Worm (Caenorhabditis elegans): Measurements from ENCODE around the gene ZK418.11.

ZK418.11 gene

DNA sequence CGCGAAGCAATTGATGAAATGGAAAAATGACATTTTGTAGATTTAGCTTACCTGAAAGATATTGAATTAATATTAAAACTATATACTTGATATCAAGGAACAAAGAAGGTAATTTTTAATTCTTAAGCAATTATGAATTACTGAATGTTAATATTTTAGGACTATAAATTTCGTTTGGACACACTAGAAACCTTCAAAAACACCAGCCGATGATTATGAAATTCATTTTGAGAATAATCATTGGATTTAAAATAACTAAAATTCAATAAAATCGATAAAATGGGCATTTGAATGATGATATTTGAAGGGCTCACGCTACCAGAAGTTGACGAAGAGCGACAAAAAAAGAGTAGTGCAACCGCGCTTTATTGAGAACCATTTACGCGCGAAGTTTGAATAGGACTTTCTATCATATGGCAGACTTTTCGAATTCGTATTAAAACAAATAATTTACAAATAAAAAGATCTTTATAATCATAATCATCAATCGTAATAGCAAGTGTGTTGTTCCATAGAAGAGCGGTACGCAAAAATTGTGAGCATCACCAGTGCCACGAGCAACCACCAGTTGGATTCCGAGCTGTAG is 26.2 kb upstream of the ZK418.11 start, which contains the start of gene ZK418.5 (continued):
- TF ChIP-seq php-3 (GFP tag; IDR thresholded peaks at IDR 0.05) (no peak), tra-1 (GFP tag; IDR thresholded peaks at IDR 0.05) (no peak), lin-29 (GFP tag; IDR thresholded peaks at IDR 0.05) (no peak), spr-3 (GFP tag; optimal IDR thresholded peaks at IDR 0.05) (no peak), zip-11 (GFP tag; IDR thresholded peaks at IDR 0.05) (no peak), ctbp-1 (GFP tag; IDR thresholded peaks at IDR 0.05) (no peak), lin-13 (GFP tag; optimal IDR thresholded peaks at IDR 0.05) (no peak), nhr-28 (tag; optimal IDR thresholded peaks at IDR 0.05) (peak; percentile 29), dmd-6 (GFP tag; IDR thresholded peaks at IDR 0.05) (0 out of 2 replicates have a peak, but pooled peaks have one; percentile 9), ama-1 (optimal IDR thresholded peaks at IDR 0.05) (no peak), unc-62 (GFP tag; optimal IDR thresholded peaks at IDR 0.05 in 1 of 2) (peak in 1 of 2 experiments; percentile 92), unc-62 (tag; optimal IDR thresholded peaks at IDR 0.05) (no peak), lin-1 (GFP tag; IDR thresholded peaks at IDR 0.05) (no peak), F26F4.8 (GFP tag; conservative IDR thresholded peaks at IDR 0.05) (no peak), lin-38 (GFP tag; IDR thresholded peaks at IDR 0.05) (peak; percentile 95), dpl-1 (GFP tag; optimal IDR thresholded peaks at IDR 0.05) (peak; percentile 95), egl-43 (GFP tag; IDR thresholded peaks at IDR 0.05) (no peak), duxl-1 (tag; optimal IDR thresholded peaks at IDR 0.05; ENCODE audit: poor library complexity) (no peak), Y105C5A.15 (GFP tag; IDR thresholded peaks at IDR 0.05) (no peak), ceh-82 (tag; optimal IDR thresholded peaks at IDR 0.05) (no peak), F44E2.7 (GFP tag; IDR thresholded peaks at IDR 0.05) (no peak), nhr-76 (tag; optimal IDR thresholded peaks at IDR 0.05) (no peak), nhr-42 (GFP tag; IDR thresholded peaks at IDR 0.05) (no peak), Y48G9A.11 (GFP tag; IDR thresholded peaks at IDR 0.05) (no peak), jun-1 (tag; optimal IDR thresholded peaks at IDR 0.05) (no peak), aha-1 (tag) (no peak), ceh-20 (GFP tag; IDR thresholded peaks at IDR 0.05) (no peak), nhr-10 (tag; optimal IDR thresholded peaks at IDR 0.05) (no peak), daf-16 (GFP tag; optimal IDR thresholded peaks at IDR 0.05) (no peak), daf-16 (tag; optimal IDR thresholded peaks at IDR 0.05) (peak; percentile 12), ztf-11 (tag; optimal IDR thresholded peaks at IDR 0.05) (no peak), hif-1 (tag; optimal IDR thresholded peaks at IDR 0.05) (no peak), nhr-77 (tag; optimal IDR thresholded peaks at IDR 0.05) (no peak), set-16 (GFP tag; IDR thresholded peaks at IDR 0.05) (no peak), mep-1 (tag; optimal IDR thresholded peaks at IDR 0.05) (peak; percentile 34), ceh-28 (tag; optimal IDR thresholded peaks at IDR 0.05) (no peak), mxl-2 (GFP tag; conservative IDR thresholded peaks at IDR 0.05) (no peak), unc-130 (GFP tag; optimal IDR thresholded peaks at IDR 0.05) (no peak), R02D3.7 (tag; optimal IDR thresholded peaks at IDR 0.05) (no peak), ceh-44 (GFP tag; IDR thresholded peaks at IDR 0.05) (no peak), ces-1 (GFP tag; optimal IDR thresholded peaks at IDR 0.05) (no peak), mdl-1 (tag; optimal IDR thresholded peaks at IDR 0.05) (no peak), saeg-2 (GFP tag; IDR thresholded peaks at IDR 0.05) (no peak), snpc-1.2 (GFP tag; IDR thresholded peaks at IDR 0.05) (no peak), nhr-6 (tag; optimal IDR thresholded peaks at IDR 0.05) (peak; percentile 50), nhr-41 (GFP tag; IDR thresholded peaks at IDR 0.05) (no peak), dve-1 (tag; optimal IDR thresholded peaks at IDR 0.05; ENCODE audit: insufficient read depth) (no peak), madf-9 (GFP tag; conservative IDR thresholded peaks at IDR 0.05) (no peak), zip-2 (tag; optimal IDR thresholded peaks at IDR 0.05) (no peak), zfp-3 (GFP tag; conservative IDR thresholded peaks at IDR 0.05) (no peak), snpc-4 (tag; optimal IDR thresholded peaks at IDR 0.05) (no peak)

All from whole organism, L4 larva.